Fruit fly (Drosophila melanogaster) whole organism, pupa: ENCODE data around the gene CG14556.

ENCODE experiments used
- CG14655 ChIP-seq: fragments of 200-800 bp; sonication (Bioruptor generic); optimal IDR thresholded peaks from 3 replicates; lab custom pipeline; 2017; ENCODE audit warnings: mild to moderate bottlenecking, missing biosample characterization, missing genetic modification reagents, missing genetic modification characterization
- CG15710 ChIP-seq: fragments of 200-800 bp; sonication (Bioruptor generic); optimal IDR thresholded peaks from 2 replicates; lab custom pipeline; 2018; ENCODE audit warnings: missing biosample characterization, mild to moderate bottlenecking, missing genetic modification characterization, moderate library complexity
- CG17806 ChIP-seq: fragments of 200-800 bp; sonication (Bioruptor generic); optimal IDR thresholded peaks from 2 replicates; lab custom pipeline; 2018; ENCODE audit warnings: missing biosample characterization, mild to moderate bottlenecking, missing genetic modification characterization, moderate library complexity
- CG32121 ChIP-seq: fragments of 200-800 bp; sonication (Bioruptor generic); IDR thresholded peaks from 2 replicates; pipeline ENCODE4 v1.3.6; 2022; ENCODE audit warnings: missing biosample characterization, missing genetic modification characterization
- CG34367 ChIP-seq: fragments of 200-800 bp; sonication (Bioruptor generic); optimal IDR thresholded peaks from 2 replicates; lab custom pipeline; 2018; ENCODE audit warnings: missing biosample characterization, mild to moderate bottlenecking, missing genetic modification characterization
- CG4496 ChIP-seq: fragments of 200-800 bp; sonication (Bioruptor generic); IDR thresholded peaks from 3 replicates; pipeline ENCODE4 v1.3.6; 2022; ENCODE audit warnings: missing biosample characterization, missing genetic modification characterization
- CG8159 ChIP-seq: fragments of 200-800 bp; sonication (Bioruptor generic); optimal IDR thresholded peaks from 3 replicates; lab custom pipeline; 2018; ENCODE audit warnings: missing biosample characterization, mild to moderate bottlenecking, missing genetic modification characterization, moderate library complexity
- CG8301 ChIP-seq: fragments of 200-800 bp; sonication (Bioruptor generic); optimal IDR thresholded peaks from 2 replicates; lab custom pipeline; 2018; ENCODE audit warnings: missing biosample characterization, mild to moderate bottlenecking, missing genetic modification characterization
- CG9948 ChIP-seq: fragments of 200-800 bp; sonication (Bioruptor generic); optimal IDR thresholded peaks from 2 replicates; lab custom pipeline; 2018; ENCODE audit warnings: missing biosample characterization, mild to moderate bottlenecking, missing genetic modification characterization, moderate library complexity
- Snoo ChIP-seq: fragments of 200-800 bp; sonication (Bioruptor generic); optimal IDR thresholded peaks from 3 replicates; lab custom pipeline; 2017; ENCODE audit warnings: missing biosample characterization, mild to moderate bottlenecking, missing genetic modification characterization, inconsistent platforms
- fd96Ca ChIP-seq: fragments of 200-800 bp; sonication (Bioruptor generic); IDR thresholded peaks from 3 replicates; pipeline ENCODE4 v1.3.6; 2022; ENCODE audit warnings: missing biosample characterization, missing genetic modification characterization
- gl ChIP-seq: fragments of 200-800 bp; sonication (Bioruptor generic); optimal IDR thresholded peaks from 2 replicates; lab custom pipeline; 2018; ENCODE audit warnings: missing biosample characterization, mild to moderate bottlenecking, missing genetic modification characterization
- rn ChIP-seq: fragments of 200-800 bp; sonication (Bioruptor generic); IDR thresholded peaks from 2 replicates; pipeline ENCODE4 v1.3.6; 2022; ENCODE audit warnings: missing biosample characterization, missing genetic modification characterization

DNA sequence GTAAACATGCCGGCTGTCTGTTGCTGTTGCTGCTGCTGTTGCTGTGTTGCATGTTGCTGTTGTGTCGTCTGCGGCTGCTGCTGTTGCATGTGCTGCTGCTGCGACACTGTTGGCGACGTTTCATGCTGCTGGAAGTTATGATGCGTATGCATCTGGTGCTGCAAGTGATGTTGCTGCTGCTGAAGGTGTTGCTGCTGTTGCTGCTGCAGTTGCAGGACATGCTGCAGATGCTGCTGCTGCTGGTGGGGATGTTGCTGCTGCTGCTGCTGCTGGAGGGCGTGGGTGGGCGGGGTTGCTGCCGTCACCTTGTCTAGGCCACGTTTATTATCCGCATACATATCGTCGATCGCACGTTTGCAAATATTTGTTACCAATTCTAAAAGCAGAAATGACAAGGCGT is 30.3 kb upstream of the CG14556 start:
- TF ChIP-seq CG17806 = no peak
- TF ChIP-seq CG15710 (tag; lab: Kevin White, UChicago) = no peak
- TF ChIP-seq CG14655 (GFP tag; lab: Kevin White, UChicago) = no peak
- TF ChIP-seq CG9948 = no peak
- no peak for TF ChIP-seq fd96Ca (GFP tag; lab: Robert Waterston, UW)
- TF ChIP-seq CG8301 (tag; lab: Kevin White, UChicago) = no peak
- TF ChIP-seq CG8159 = no peak
- no peak for TF ChIP-seq gl (tag; lab: Kevin White, UChicago)
- no peak for TF ChIP-seq Snoo
- no peak for TF ChIP-seq rn
- TF ChIP-seq CG4496 (GFP tag; lab: Robert Waterston, UW) = no peak
- TF ChIP-seq CG32121 = no peak
- no peak for TF ChIP-seq CG34367 (tag; lab: Kevin White, UChicago)
